Fruit fly (Drosophila melanogaster): ENCODE data around the gene Cyp4g1.
A peak's percentile ranks its signal among the peaks of the same experiment; 100 is the strongest.

The Cyp4g1 gene

dm6 chrX:487517-487957 is 18.4 kb upstream of the Cyp4g1 start, which contains the start of the genes CG18273 and CG3156 (continued):
- TF ChIP-seq CG13123 (GFP tag; optimal IDR thresholded peaks at IDR 0.05) (no peak), CG42726 (GFP tag; IDR thresholded peaks at IDR 0.05; ENCODE audit: partially characterized antibody) (no peak), CG31224 (GFP tag; IDR thresholded peaks at IDR 0.05) (no peak), CG4282 (GFP tag; optimal IDR thresholded peaks at IDR 0.05) (no peak), Dek (tag; optimal IDR thresholded peaks at IDR 0.05) (no peak), CG8089 (GFP tag; optimal IDR thresholded peaks at IDR 0.05) (no peak), trh (GFP tag; optimal IDR thresholded peaks at IDR 0.05) (no peak), CG3726 (GFP tag; IDR thresholded peaks at IDR 0.05) (no peak), zf30C (GFP tag; optimal IDR thresholded peaks at IDR 0.05) (no peak), NK7.1 (GFP tag; optimal IDR thresholded peaks at IDR 0.05) (no peak), grn (GFP tag; optimal IDR thresholded peaks at IDR 0.05) (no peak), Taf1 (GFP tag; IDR thresholded peaks at IDR 0.05) (no peak), CG11504 (tag; optimal IDR thresholded peaks at IDR 0.05) (no peak), CG6175 (GFP tag; IDR thresholded peaks at IDR 0.05) (no peak), Xbp1 (GFP tag; optimal IDR thresholded peaks at IDR 0.05) (no peak), Hand (GFP tag; optimal IDR thresholded peaks at IDR 0.05) (no peak), bowl (GFP tag; IDR thresholded peaks at IDR 0.05) (no peak), CG8388 (GFP tag; optimal IDR thresholded peaks at IDR 0.05) (no peak), CG8765 (GFP tag; IDR thresholded peaks at IDR 0.05) (no peak), fru (optimal IDR thresholded peaks at IDR 0.05) (no peak), cad (GFP tag; optimal IDR thresholded peaks at IDR 0.05) (no peak), CG17568 (GFP tag; optimal IDR thresholded peaks at IDR 0.05) (no peak), az2 (GFP tag; optimal IDR thresholded peaks at IDR 0.05) (no peak), nom (GFP tag; optimal IDR thresholded peaks at IDR 0.05) (no peak), pros (GFP tag; optimal IDR thresholded peaks at IDR 0.05) (no peak), CG7271 (tag; optimal IDR thresholded peaks at IDR 0.05) (no peak), pfk (GFP tag; optimal IDR thresholded peaks at IDR 0.05) (no peak), twi (tag; optimal IDR thresholded peaks at IDR 0.05) (no peak), CG6254 (GFP tag; optimal IDR thresholded peaks at IDR 0.05) (no peak), CG9797 (GFP tag; optimal IDR thresholded peaks at IDR 0.05) (peak; percentile 49), CG12299 (tag; optimal IDR thresholded peaks at IDR 0.05) (peak; percentile 7), CG4424 (GFP tag; optimal IDR thresholded peaks at IDR 0.05) (no peak), sens (GFP tag) (peak; percentile 86), YL-1 (GFP tag; optimal IDR thresholded peaks at IDR 0.05) (peak; percentile 52), Sry-β (GFP tag; optimal IDR thresholded peaks at IDR 0.05) (peak; percentile 94), CG1602 (GFP tag; optimal IDR thresholded peaks at IDR 0.05) (no peak), NC2β (GFP tag; optimal IDR thresholded peaks at IDR 0.05) (no peak), CG9437 (GFP tag; optimal IDR thresholded peaks at IDR 0.05) (peak; percentile 87), Dad (GFP tag; optimal IDR thresholded peaks at IDR 0.05) (no peak), Dfd (GFP tag; optimal IDR thresholded peaks at IDR 0.05) (no peak), pnt (GFP tag; optimal IDR thresholded peaks at IDR 0.05) (no peak), CG10462 (GFP tag; optimal IDR thresholded peaks at IDR 0.05) (no peak), CG30020 (tag; optimal IDR thresholded peaks at IDR 0.05) (peak; percentile 75), pzg (GFP tag; optimal IDR thresholded peaks at IDR 0.05) (peak; percentile 62), CG2875 (GFP tag; optimal IDR thresholded peaks at IDR 0.05) (no peak), lmd (GFP tag; IDR thresholded peaks at IDR 0.05) (no peak), danr (GFP tag; IDR thresholded peaks at IDR 0.05) (no peak), CG5245 (GFP tag; optimal IDR thresholded peaks at IDR 0.05) (no peak), Atf6 (GFP tag; IDR thresholded peaks at IDR 0.05) (no peak), CG12236 (GFP tag; optimal IDR thresholded peaks at IDR 0.05) (no peak), esg (GFP tag; conservative IDR thresholded peaks at IDR 0.05) (no peak), dpn (GFP tag; optimal IDR thresholded peaks at IDR 0.05) (peak in 1 of 2 experiments; percentile 5), dan (GFP tag; IDR thresholded peaks at IDR 0.05) (no peak)
